Fruit fly (Drosophila melanogaster) whole organism, wandering third instar larva: ENCODE measurements around the gene CG15199.

Experiments
- CG32264 ChIP-seq: fragments of 200-800 bp; sonication (Bioruptor generic); optimal IDR thresholded peaks from 2 replicates; lab custom pipeline; 2016; ENCODE audit warnings: missing biosample characterization, missing genetic modification characterization
- CG9705 ChIP-seq: fragments of 200-800 bp; sonication (Bioruptor generic); optimal IDR thresholded peaks from 2 replicates; lab custom pipeline; 2018; ENCODE audit warnings: missing biosample characterization, mild to moderate bottlenecking, missing genetic modification characterization
- Dfd ChIP-seq: fragments of >200 bp; optimal IDR thresholded peaks from 2 replicates; lab custom pipeline; 2017; ENCODE audit warnings: missing biosample characterization, missing genetic modification characterization
- GATAd ChIP-seq: sonication (Bioruptor generic); optimal IDR thresholded peaks from 2 replicates; lab custom pipeline; 2016; ENCODE audit warnings: missing biosample characterization, missing genetic modification characterization
- HLH106 ChIP-seq: fragments of 200-800 bp; optimal IDR thresholded peaks from 3 replicates; lab custom pipeline; 2019; ENCODE audit warnings: missing biosample characterization, mild to moderate bottlenecking, missing genetic modification characterization, moderate library complexity
- Hnf4 ChIP-seq: fragments of 200-800 bp; sonication (Bioruptor generic); optimal IDR thresholded peaks from 2 replicates; lab custom pipeline; 2016; ENCODE audit warnings: missing biosample characterization, mild to moderate bottlenecking, missing genetic modification characterization
- Hr78 ChIP-seq: fragments of >200 bp; optimal IDR thresholded peaks from 2 replicates; lab custom pipeline; 2017; ENCODE audit warnings: missing biosample characterization, missing genetic modification characterization
- Hr83 ChIP-seq: fragments of 200-300 bp; sonication (Bioruptor generic); optimal IDR thresholded peaks from 2 replicates; lab custom pipeline; 2016; ENCODE audit warnings: missing biosample characterization, mild to moderate bottlenecking, missing genetic modification characterization, moderate library complexity; ENCODE audit not compliant: poor library complexity, severe bottlenecking
- Jra ChIP-seq: sonication (Bioruptor generic); optimal IDR thresholded peaks from 2 replicates; lab custom pipeline; 2016; ENCODE audit warnings: missing biosample characterization, missing genetic modification characterization
- Mio ChIP-seq: sonication (Bioruptor generic); optimal IDR thresholded peaks from 2 replicates; lab custom pipeline; 2016; ENCODE audit warnings: missing biosample characterization, missing genetic modification characterization
- Myc ChIP-seq: fragments of >200 bp; optimal IDR thresholded peaks from 2 replicates; lab custom pipeline; 2017
- N ChIP-seq: fragments of >200 bp; optimal IDR thresholded peaks from 2 replicates; lab custom pipeline; 2018; ENCODE audit warnings: missing biosample characterization, missing external identifiers, missing genetic modification characterization
- OdsH ChIP-seq: fragments of 200-800 bp; sonication (Bioruptor generic); optimal IDR thresholded peaks from 2 replicates; lab custom pipeline; 2016; ENCODE audit warnings: missing biosample characterization, mild to moderate bottlenecking, missing genetic modification characterization
- Sp1 ChIP-seq: fragments of 200-800 bp; sonication (Bioruptor generic); optimal IDR thresholded peaks from 3 replicates; lab custom pipeline; 2019; ENCODE audit warnings: missing biosample characterization, mild to moderate bottlenecking, missing genetic modification characterization, moderate library complexity
- Vsx2 ChIP-seq: fragments of 200-300, 225-300 bp; sonication (Bioruptor generic); optimal IDR thresholded peaks from 2 replicates; lab custom pipeline; 2018; ENCODE audit warnings: missing biosample characterization, missing genetic modification characterization; ENCODE audit not compliant: partially characterized antibody
- br ChIP-seq: fragments of 200-800 bp; sonication (Bioruptor generic); optimal IDR thresholded peaks from 2 replicates; lab custom pipeline; 2016; ENCODE audit warnings: missing biosample characterization, missing genetic modification characterization
- brk ChIP-seq: fragments of 200-800 bp; sonication (Bioruptor generic); optimal IDR thresholded peaks from 2 replicates; lab custom pipeline; 2016; ENCODE audit warnings: missing biosample characterization, mild to moderate bottlenecking, missing genetic modification characterization
- dmrt93B ChIP-seq: fragments of 200-800 bp; sonication (Bioruptor generic); optimal IDR thresholded peaks from 2 replicates; lab custom pipeline; 2018; ENCODE audit warnings: missing biosample characterization, mild to moderate bottlenecking, missing genetic modification characterization
- ey ChIP-seq: fragments of 200-800 bp; sonication (Bioruptor generic); optimal IDR thresholded peaks from 2 replicates; lab custom pipeline; 2016; ENCODE audit warnings: missing biosample characterization, missing genetic modification characterization
- foxo ChIP-seq, 2 experiments: fragments of 200-800 bp; sonication (Bioruptor generic); optimal IDR thresholded peaks; 2 replicates in 1 of 2; 3 replicates in 1 of 2; lab custom pipeline; 2016 to 2017; ENCODE audit warnings: missing biosample characterization in 2 of 2, missing genetic modification characterization in 2 of 2
- fru ChIP-seq: fragments of 200-800 bp; sonication (Bioruptor generic); optimal IDR thresholded peaks from 3 replicates; lab custom pipeline; 2016; ENCODE audit warnings: missing biosample characterization, mild to moderate bottlenecking, missing genetic modification characterization
- h ChIP-seq: fragments of 200-800 bp; sonication (Bioruptor generic); optimal IDR thresholded peaks from 3 replicates; lab custom pipeline; 2016; ENCODE audit warnings: missing biosample characterization, mild to moderate bottlenecking, missing genetic modification characterization
- jim ChIP-seq: fragments of 175-275, 200-325 bp; sonication (Bioruptor generic); optimal IDR thresholded peaks from 2 replicates; lab custom pipeline; 2016; ENCODE audit warnings: missing biosample characterization, mild to moderate bottlenecking, missing genetic modification characterization
- lola ChIP-seq: fragments of >200 bp; optimal IDR thresholded peaks from 2 replicates; lab custom pipeline; 2017; ENCODE audit warnings: missing biosample characterization, missing genetic modification characterization
- psq ChIP-seq: fragments of 200-800 bp; sonication (Bioruptor generic); optimal IDR thresholded peaks from 3 replicates; lab custom pipeline; 2017; ENCODE audit warnings: missing biosample characterization, mild to moderate bottlenecking, missing genetic modification characterization, moderate library complexity
- rgr ChIP-seq: fragments of 200-800 bp; sonication (Bioruptor generic); optimal IDR thresholded peaks from 3 replicates; lab custom pipeline; 2016; ENCODE audit warnings: missing biosample characterization, mild to moderate bottlenecking, missing genetic modification characterization
- sage ChIP-seq: fragments of 200-800 bp; sonication (Bioruptor generic); optimal IDR thresholded peaks from 2 replicates; lab custom pipeline; 2016; ENCODE audit warnings: missing biosample characterization, mild to moderate bottlenecking, missing genetic modification characterization
- sv ChIP-seq: fragments of 200-800 bp; sonication (Bioruptor generic); optimal IDR thresholded peaks from 3 replicates; lab custom pipeline; 2016; ENCODE audit warnings: missing biosample characterization, missing genetic modification characterization
- usp ChIP-seq: fragments of >200 bp; optimal IDR thresholded peaks from 2 replicates; lab custom pipeline; 2017; ENCODE audit warnings: missing biosample characterization, missing genetic modification characterization
- woc ChIP-seq: sonication (Bioruptor generic); optimal IDR thresholded peaks from 2 replicates; lab custom pipeline; 2016; ENCODE audit warnings: missing biosample characterization, mild to moderate bottlenecking, missing genetic modification characterization

Gene CG15199

DNA sequence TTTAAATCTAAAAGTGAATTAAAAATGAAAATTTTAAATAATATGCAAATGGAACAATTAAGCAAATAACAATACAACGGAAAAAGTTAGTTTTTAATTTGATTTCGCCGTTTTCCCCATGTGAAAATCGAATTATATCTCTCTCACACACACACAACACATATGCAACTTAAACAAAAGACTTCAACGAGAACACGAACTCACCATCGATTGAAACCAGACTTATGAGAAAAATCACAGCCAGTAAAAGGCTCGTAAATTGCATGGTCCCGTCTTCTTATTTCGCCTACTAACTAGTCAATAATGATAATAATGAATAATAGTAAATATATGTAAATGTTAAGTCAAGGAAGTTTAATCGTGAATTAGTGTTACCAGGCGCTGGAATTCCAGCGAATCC, 11.8 kb upstream of the CG15199 start:
- TF ChIP-seq CG32264 (GFP tag; lab: Kevin White, UChicago) (no peak), sage (GFP tag; lab: Kevin White, UChicago) (peak; percentile 23)
- TF ChIP-seq, all 38 proteins: peak for 1

DNA sequence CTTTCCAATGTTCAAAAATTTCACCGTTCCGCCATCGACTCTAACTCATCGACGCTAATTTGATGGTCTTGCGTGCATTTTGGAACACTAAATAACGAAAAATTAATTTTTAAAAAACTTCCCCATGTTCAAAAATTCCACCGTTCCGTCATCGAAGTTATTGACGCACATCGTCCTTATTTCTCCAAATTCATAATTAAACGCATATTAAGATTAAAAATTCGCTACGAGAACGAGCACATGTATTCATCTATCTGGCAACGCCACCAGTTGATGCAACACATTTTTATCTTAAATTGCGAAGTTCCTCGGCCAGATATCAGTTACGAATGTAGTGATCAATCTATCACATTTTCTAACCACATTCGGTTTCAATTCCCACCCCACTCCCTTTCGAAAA, 7.6 kb upstream of the CG15199 start, which contains the start of gene Lint-1:
Lint-1 (plus strand) TSS at position 123 of the 400 bp plus-strand sequence.
- TF ChIP-seq sage (GFP tag; lab: Kevin White, UChicago) (peak; percentile 4), Hr83 (GFP tag; lab: Kevin White, UChicago) (peak; percentile 8), woc (GFP tag; lab: Kevin White, UChicago) (peak; percentile 45), Hnf4 (peak; percentile 18), br (peak; percentile 18), lola (GFP tag; lab: Kevin White, UChicago) (no peak), Hr78 (no peak), foxo (GFP tag; optimal IDR thresholded peaks at IDR 0.05; lab: Kevin White, UChicago) (peak in 1 of 2 experiments; percentile 7), h (GFP tag; lab: Kevin White, UChicago) (peak; percentile 40), rgr (GFP tag; lab: Kevin White, UChicago) (peak; percentile 26), Sp1 (peak; percentile 5), ey (GFP tag; lab: Kevin White, UChicago) (peak; percentile 33), fru (peak; percentile 10), Myc (lab: Kevin White, UChicago) (no peak)

DNA sequence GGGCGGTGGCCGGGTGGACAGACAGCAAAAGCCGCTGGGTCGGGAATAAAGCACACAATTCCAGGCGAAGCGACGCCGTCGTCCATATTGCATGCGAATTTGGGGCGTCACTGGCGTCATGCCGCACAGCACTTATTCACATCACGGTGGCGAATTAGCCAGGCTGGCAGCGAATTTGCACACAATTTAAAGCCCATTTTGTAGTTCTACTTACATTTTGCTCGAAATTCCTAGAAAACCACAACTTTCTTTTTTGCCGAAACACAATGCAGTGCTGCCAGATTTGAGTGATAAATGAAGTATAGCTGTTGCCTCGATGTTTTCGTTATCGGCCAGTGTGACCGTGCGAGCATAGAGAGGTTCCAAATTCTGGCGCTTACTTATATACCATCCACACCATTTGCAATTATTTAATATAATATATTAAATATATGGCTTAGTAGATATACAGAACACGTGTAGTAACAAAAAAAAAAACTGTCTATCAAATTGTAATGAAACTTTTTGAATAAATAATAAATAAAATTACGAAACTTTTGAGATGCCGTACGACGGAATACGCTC, 6.7 kb upstream of the CG15199 start, which contains the start of gene Ran:
Ran (minus strand) TSS at position 445 of the 564 bp plus-strand sequence.
- TF ChIP-seq N (GFP tag; lab: Kevin White, UChicago) (peak; percentile 69), HLH106 (tag; lab: Kevin White, UChicago) (peak; percentile 17), Hnf4 (no peak)

DNA sequence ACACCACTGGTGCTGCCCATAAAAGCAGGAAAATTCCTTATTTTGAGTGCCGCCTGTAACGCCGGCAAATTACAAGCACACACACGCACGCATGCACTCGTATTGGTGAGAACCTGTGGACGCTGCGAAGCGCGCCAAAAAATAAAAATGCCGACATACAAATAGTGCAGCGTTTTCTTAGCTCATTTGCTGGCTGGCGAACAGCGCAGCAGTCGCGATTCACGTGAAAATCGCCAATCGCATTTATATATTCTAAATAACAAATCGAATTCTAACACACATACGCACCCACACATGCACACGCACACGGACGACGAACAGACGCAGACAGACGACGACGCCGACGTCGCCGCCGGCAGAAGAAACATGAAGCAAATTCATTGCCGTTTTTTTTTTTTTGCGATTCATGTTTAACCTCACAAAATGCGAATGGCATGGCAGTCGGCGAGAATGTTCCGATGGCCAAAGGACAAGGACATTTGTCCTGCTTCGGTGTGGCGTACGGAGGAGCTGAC, 6.0 kb upstream of the CG15199 start:
- TF ChIP-seq jim (GFP tag; lab: Kevin White, UChicago) (no peak), h (GFP tag; lab: Kevin White, UChicago) (peak; percentile 4), OdsH (GFP tag; lab: Kevin White, UChicago) (no peak), Vsx2 (no peak), N (GFP tag; lab: Kevin White, UChicago) (peak; percentile 27), Sp1 (no peak), CG9705 (no peak), Hr83 (GFP tag; lab: Kevin White, UChicago) (no peak), HLH106 (tag; lab: Kevin White, UChicago) (no peak), Mio (GFP tag; lab: Kevin White, UChicago) (no peak), dmrt93B (no peak), usp (GFP tag; lab: Kevin White, UChicago) (no peak), brk (GFP tag; lab: Kevin White, UChicago) (no peak), psq (GFP tag; lab: Kevin White, UChicago) (no peak), fru (no peak), rgr (GFP tag; lab: Kevin White, UChicago) (no peak), lola (GFP tag; lab: Kevin White, UChicago) (no peak), br (peak; percentile 15), sv (GFP tag; lab: Kevin White, UChicago) (no peak), Myc (lab: Kevin White, UChicago) (no peak), Hr78 (no peak)

DNA sequence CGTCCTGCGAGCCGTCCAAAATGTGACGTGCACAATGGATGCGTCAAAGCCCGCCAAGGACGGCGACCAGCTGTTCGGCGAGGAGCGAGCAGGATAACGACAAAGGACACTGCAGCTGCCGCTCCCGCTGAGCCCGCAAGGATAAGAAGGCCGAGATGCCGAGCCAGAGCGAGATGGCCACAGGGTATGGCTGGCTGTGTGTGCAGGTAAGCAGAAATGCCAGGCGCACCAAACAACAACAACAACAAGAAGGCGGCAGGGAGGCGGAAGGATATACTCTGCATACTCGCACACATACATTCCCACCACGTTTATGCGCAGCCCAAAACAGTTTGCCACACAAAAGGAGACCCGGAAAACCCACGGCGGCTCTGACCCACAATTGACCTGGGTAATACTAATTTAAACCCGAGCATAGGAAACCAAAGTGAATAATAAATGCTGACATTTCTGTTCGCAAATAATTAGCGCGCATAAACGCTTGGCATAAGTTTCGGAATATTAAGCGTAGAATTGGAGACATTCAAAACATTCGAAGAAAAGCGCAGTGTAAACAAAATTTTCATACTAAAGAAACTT, 5.1 kb upstream of the CG15199 start:
- TF ChIP-seq ey (GFP tag; lab: Kevin White, UChicago) (peak; percentile 28), fru (peak; percentile 48), sage (GFP tag; lab: Kevin White, UChicago) (no peak), rgr (GFP tag; lab: Kevin White, UChicago) (peak; percentile 40), CG32264 (GFP tag; lab: Kevin White, UChicago) (peak; percentile 12), h (GFP tag; lab: Kevin White, UChicago) (peak; percentile 31), HLH106 (tag; lab: Kevin White, UChicago) (peak; percentile 51), br (peak; percentile 13), OdsH (GFP tag; lab: Kevin White, UChicago) (peak; percentile 20), Jra (GFP tag; lab: Kevin White, UChicago) (no peak), Sp1 (peak; percentile 39), GATAd (no peak), foxo (GFP tag; optimal IDR thresholded peaks at IDR 0.05; lab: Kevin White, UChicago) (peak in 1 of 2 experiments; percentile 55), sv (GFP tag; lab: Kevin White, UChicago) (no peak), Hr78 (no peak), Dfd (GFP tag; lab: Kevin White, UChicago) (no peak)
